Fruit fly (Drosophila melanogaster) whole organism, wandering third instar larva: ENCODE data around the gene Hsp27.

ENCODE experiments used
- CG32264 ChIP-seq: fragments of 200-800 bp; sonication (Bioruptor generic); optimal IDR thresholded peaks from 2 replicates; lab custom pipeline; 2016; ENCODE audit warnings: missing biosample characterization, missing genetic modification characterization
- CG9705 ChIP-seq: fragments of 200-800 bp; sonication (Bioruptor generic); optimal IDR thresholded peaks from 2 replicates; lab custom pipeline; 2018; ENCODE audit warnings: missing biosample characterization, mild to moderate bottlenecking, missing genetic modification characterization
- CrebA ChIP-seq: fragments of 200-800 bp; sonication (Bioruptor generic); optimal IDR thresholded peaks from 2 replicates; lab custom pipeline; 2016; ENCODE audit warnings: missing biosample characterization, mild to moderate bottlenecking, missing genetic modification characterization, borderline replicate concordance
- Dfd ChIP-seq: fragments of >200 bp; optimal IDR thresholded peaks from 2 replicates; lab custom pipeline; 2017; ENCODE audit warnings: missing biosample characterization, missing genetic modification characterization
- Dif ChIP-seq: fragments of 200-275, 200-300 bp; sonication (Bioruptor generic); optimal IDR thresholded peaks from 2 replicates; lab custom pipeline; 2018; ENCODE audit warnings: missing biosample characterization, missing genetic modification characterization; ENCODE audit not compliant: partially characterized antibody
- GATAd ChIP-seq: sonication (Bioruptor generic); optimal IDR thresholded peaks from 2 replicates; lab custom pipeline; 2016; ENCODE audit warnings: missing biosample characterization, missing genetic modification characterization
- HLH106 ChIP-seq: fragments of 200-800 bp; optimal IDR thresholded peaks from 3 replicates; lab custom pipeline; 2019; ENCODE audit warnings: missing biosample characterization, mild to moderate bottlenecking, missing genetic modification characterization, moderate library complexity
- Hnf4 ChIP-seq: fragments of 200-800 bp; sonication (Bioruptor generic); optimal IDR thresholded peaks from 2 replicates; lab custom pipeline; 2016; ENCODE audit warnings: missing biosample characterization, mild to moderate bottlenecking, missing genetic modification characterization
- Hr78 ChIP-seq: fragments of >200 bp; optimal IDR thresholded peaks from 2 replicates; lab custom pipeline; 2017; ENCODE audit warnings: missing biosample characterization, missing genetic modification characterization
- Hr83 ChIP-seq: fragments of 200-300 bp; sonication (Bioruptor generic); optimal IDR thresholded peaks from 2 replicates; lab custom pipeline; 2016; ENCODE audit warnings: missing biosample characterization, mild to moderate bottlenecking, missing genetic modification characterization, moderate library complexity; ENCODE audit not compliant: poor library complexity, severe bottlenecking
- Jra ChIP-seq: sonication (Bioruptor generic); optimal IDR thresholded peaks from 2 replicates; lab custom pipeline; 2016; ENCODE audit warnings: missing biosample characterization, missing genetic modification characterization
- Mio ChIP-seq: sonication (Bioruptor generic); optimal IDR thresholded peaks from 2 replicates; lab custom pipeline; 2016; ENCODE audit warnings: missing biosample characterization, missing genetic modification characterization
- Myc ChIP-seq: fragments of >200 bp; optimal IDR thresholded peaks from 2 replicates; lab custom pipeline; 2017
- N ChIP-seq: fragments of >200 bp; optimal IDR thresholded peaks from 2 replicates; lab custom pipeline; 2018; ENCODE audit warnings: missing biosample characterization, missing external identifiers, missing genetic modification characterization
- OdsH ChIP-seq: fragments of 200-800 bp; sonication (Bioruptor generic); optimal IDR thresholded peaks from 2 replicates; lab custom pipeline; 2016; ENCODE audit warnings: missing biosample characterization, mild to moderate bottlenecking, missing genetic modification characterization
- Rel ChIP-seq, 2 experiments: fragments of 200-800 bp; sonication (Bioruptor generic) in 1 of 2; optimal IDR thresholded peaks; 2 replicates in 1 of 2; 3 replicates in 1 of 2; lab custom pipeline; 2016 to 2019; ENCODE audit warnings: mild to moderate bottlenecking in 2 of 2, missing biosample characterization in 2 of 2, missing genetic modification characterization in 2 of 2, moderate library complexity in 1 of 2
- Sp1 ChIP-seq: fragments of 200-800 bp; sonication (Bioruptor generic); optimal IDR thresholded peaks from 3 replicates; lab custom pipeline; 2019; ENCODE audit warnings: missing biosample characterization, mild to moderate bottlenecking, missing genetic modification characterization, moderate library complexity
- Vsx2 ChIP-seq: fragments of 200-300, 225-300 bp; sonication (Bioruptor generic); optimal IDR thresholded peaks from 2 replicates; lab custom pipeline; 2018; ENCODE audit warnings: missing biosample characterization, missing genetic modification characterization; ENCODE audit not compliant: partially characterized antibody
- br ChIP-seq: fragments of 200-800 bp; sonication (Bioruptor generic); optimal IDR thresholded peaks from 2 replicates; lab custom pipeline; 2016; ENCODE audit warnings: missing biosample characterization, missing genetic modification characterization
- brk ChIP-seq: fragments of 200-800 bp; sonication (Bioruptor generic); optimal IDR thresholded peaks from 2 replicates; lab custom pipeline; 2016; ENCODE audit warnings: missing biosample characterization, mild to moderate bottlenecking, missing genetic modification characterization
- dl ChIP-seq, 2 experiments: fragments of 175-275, 200-275 bp in 1 of 2; fragments of 200-275 bp in 1 of 2; sonication (Bioruptor generic); optimal IDR thresholded peaks; lab custom pipeline; 2018; ENCODE audit warnings: mild to moderate bottlenecking in 2 of 2, missing biosample characterization in 2 of 2, missing genetic modification characterization in 2 of 2, moderate library complexity in 2 of 2; ENCODE audit not compliant: partially characterized antibody in 2 of 2, insufficient read depth in 1 of 2
- dmrt93B ChIP-seq: fragments of 200-800 bp; sonication (Bioruptor generic); optimal IDR thresholded peaks from 2 replicates; lab custom pipeline; 2018; ENCODE audit warnings: missing biosample characterization, mild to moderate bottlenecking, missing genetic modification characterization
- dsf ChIP-seq: sonication (Bioruptor generic); optimal IDR thresholded peaks from 2 replicates; lab custom pipeline; 2016; ENCODE audit warnings: missing biosample characterization, missing genetic modification characterization, borderline replicate concordance
- ey ChIP-seq: fragments of 200-800 bp; sonication (Bioruptor generic); optimal IDR thresholded peaks from 2 replicates; lab custom pipeline; 2016; ENCODE audit warnings: missing biosample characterization, missing genetic modification characterization
- foxo ChIP-seq, 2 experiments: fragments of 200-800 bp; sonication (Bioruptor generic); optimal IDR thresholded peaks; 2 replicates in 1 of 2; 3 replicates in 1 of 2; lab custom pipeline; 2016 to 2017; ENCODE audit warnings: missing biosample characterization in 2 of 2, missing genetic modification characterization in 2 of 2
- fru ChIP-seq: fragments of 200-800 bp; sonication (Bioruptor generic); optimal IDR thresholded peaks from 3 replicates; lab custom pipeline; 2016; ENCODE audit warnings: missing biosample characterization, mild to moderate bottlenecking, missing genetic modification characterization
- h ChIP-seq: fragments of 200-800 bp; sonication (Bioruptor generic); optimal IDR thresholded peaks from 3 replicates; lab custom pipeline; 2016; ENCODE audit warnings: missing biosample characterization, mild to moderate bottlenecking, missing genetic modification characterization
- jim ChIP-seq: fragments of 175-275, 200-325 bp; sonication (Bioruptor generic); optimal IDR thresholded peaks from 2 replicates; lab custom pipeline; 2016; ENCODE audit warnings: missing biosample characterization, mild to moderate bottlenecking, missing genetic modification characterization
- pan ChIP-seq: fragments of >200 bp; optimal IDR thresholded peaks from 2 replicates; lab custom pipeline; 2017
- psq ChIP-seq: fragments of 200-800 bp; sonication (Bioruptor generic); optimal IDR thresholded peaks from 3 replicates; lab custom pipeline; 2017; ENCODE audit warnings: missing biosample characterization, mild to moderate bottlenecking, missing genetic modification characterization, moderate library complexity
- sage ChIP-seq: fragments of 200-800 bp; sonication (Bioruptor generic); optimal IDR thresholded peaks from 2 replicates; lab custom pipeline; 2016; ENCODE audit warnings: missing biosample characterization, mild to moderate bottlenecking, missing genetic modification characterization
- sv ChIP-seq: fragments of 200-800 bp; sonication (Bioruptor generic); optimal IDR thresholded peaks from 3 replicates; lab custom pipeline; 2016; ENCODE audit warnings: missing biosample characterization, missing genetic modification characterization
- usp ChIP-seq: fragments of >200 bp; optimal IDR thresholded peaks from 2 replicates; lab custom pipeline; 2017; ENCODE audit warnings: missing biosample characterization, missing genetic modification characterization
- woc ChIP-seq: sonication (Bioruptor generic); optimal IDR thresholded peaks from 2 replicates; lab custom pipeline; 2016; ENCODE audit warnings: missing biosample characterization, mild to moderate bottlenecking, missing genetic modification characterization

Gene Hsp27

dm6 chr3L:9399855-9400254, 16.0 kb downstream of the Hsp27 start:
- TF ChIP-seq Vsx2 (GFP tag; lab: Kevin White, UChicago) (no peak), Jra (GFP tag; lab: Kevin White, UChicago) (no peak), Myc (lab: Kevin White, UChicago) (no peak), HLH106 (no peak), br (GFP tag; lab: Kevin White, UChicago) (no peak), CG32264 (GFP tag; lab: Kevin White, UChicago) (no peak), Hr83 (no peak), OdsH (GFP tag; lab: Kevin White, UChicago) (no peak), dsf (no peak), Hnf4 (GFP tag; lab: Kevin White, UChicago) (no peak), sage (GFP tag; lab: Kevin White, UChicago) (no peak)

dm6 chr3L:9400697-9401353, 17.0 kb downstream of the Hsp27 start:
- no peak for TF ChIP-seq Mio
- TF ChIP-seq ey: no peak
- TF ChIP-seq Sp1 (GFP tag; lab: Kevin White, UChicago): no peak
- no peak for TF ChIP-seq GATAd (GFP tag; lab: Kevin White, UChicago)
- no peak for TF ChIP-seq Hr83
- TF ChIP-seq Dfd: no peak
- no peak for TF ChIP-seq br (GFP tag; lab: Kevin White, UChicago)
- TF ChIP-seq pan (lab: Kevin White, UChicago): no peak
- TF ChIP-seq dmrt93B: no peak

dm6 chr3L:9401354-9402156, 17.7 kb downstream of the Hsp27 start:
- peak; percentile 66 to 89 for TF ChIP-seq dl (GFP tag; optimal IDR thresholded peaks at IDR 0.05; lab: Kevin White, UChicago; ENCODE audit: insufficient read depth in 1 of 2, partially characterized antibody in 2 of 2)
- peak; percentile 73 for TF ChIP-seq fru (GFP tag; lab: Kevin White, UChicago)
- TF ChIP-seq sv (GFP tag; lab: Kevin White, UChicago): no peak
- TF ChIP-seq foxo (GFP tag; optimal IDR thresholded peaks at IDR 0.05; lab: Kevin White, UChicago): no peak
- TF ChIP-seq Myc (lab: Kevin White, UChicago): no peak
- no peak for TF ChIP-seq usp (GFP tag; lab: Kevin White, UChicago)
- peak; percentile 16 for TF ChIP-seq Jra (GFP tag; lab: Kevin White, UChicago)
- TF ChIP-seq br (GFP tag; lab: Kevin White, UChicago): no peak
- TF ChIP-seq sage (GFP tag; lab: Kevin White, UChicago): peak; percentile 17
- no peak for TF ChIP-seq jim (GFP tag; lab: Kevin White, UChicago)
- no peak for TF ChIP-seq woc (GFP tag; lab: Kevin White, UChicago)
- no peak for TF ChIP-seq dsf
- no peak for TF ChIP-seq Dfd
- no peak for TF ChIP-seq Hr78
- TF ChIP-seq Hr83: no peak
- TF ChIP-seq N: no peak
- TF ChIP-seq CG9705 (GFP tag; lab: Kevin White, UChicago): no peak
- no peak for TF ChIP-seq Rel (GFP tag; optimal IDR thresholded peaks at IDR 0.05; lab: Kevin White, UChicago)
- no peak for TF ChIP-seq Rel (tag; optimal IDR thresholded peaks at IDR 0.05; lab: Kevin White, UChicago)
- peak; percentile 57 for TF ChIP-seq psq (GFP tag; lab: Kevin White, UChicago)
- TF ChIP-seq Sp1 (GFP tag; lab: Kevin White, UChicago): no peak
- TF ChIP-seq h: no peak
- TF ChIP-seq brk (GFP tag; lab: Kevin White, UChicago): no peak
- TF ChIP-seq dmrt93B: no peak
- no peak for TF ChIP-seq GATAd (GFP tag; lab: Kevin White, UChicago)
- no peak for TF ChIP-seq CG32264 (GFP tag; lab: Kevin White, UChicago)
- TF ChIP-seq CrebA (GFP tag; lab: Kevin White, UChicago): peak; percentile 66
- peak; percentile 92 for TF ChIP-seq Dif (GFP tag; lab: Kevin White, UChicago)
- no peak for TF ChIP-seq Vsx2 (GFP tag; lab: Kevin White, UChicago)
- TF ChIP-seq pan (lab: Kevin White, UChicago): no peak
